Worm (Caenorhabditis elegans) whole organism, late embryonic: ENCODE measurements around the gene C34D10.5.

Experiments used
- Y22D7AL.16 ChIP-seq: sonication (generic microtip); optimal IDR thresholded peaks from 2 replicates; lab custom pipeline; 2016; ENCODE audit warnings: missing genetic modification characterization, missing compliant biosample characterization
- ceh-14 ChIP-seq: sonication (generic microtip); optimal IDR thresholded peaks from 2 replicates; lab custom pipeline; 2016; ENCODE audit warnings: missing genotype, missing genetic modification characterization, missing compliant biosample characterization
- ceh-31 ChIP-seq: sonication (generic microtip); optimal IDR thresholded peaks from 2 replicates; lab custom pipeline; 2016; ENCODE audit warnings: missing genetic modification characterization, missing compliant biosample characterization
- elt-2 ChIP-seq: sonication (generic microtip); optimal IDR thresholded peaks from 2 replicates; lab custom pipeline; 2016; ENCODE audit warnings: missing genetic modification reagents, missing genetic modification characterization, missing compliant biosample characterization
- mec-3 ChIP-seq: sonication (generic microtip); optimal IDR thresholded peaks from 2 replicates; lab custom pipeline; 2016; ENCODE audit warnings: borderline replicate concordance, missing genetic modification characterization, missing compliant biosample characterization
- unc-42 ChIP-seq: sonication (generic microtip); optimal IDR thresholded peaks from 2 replicates; lab custom pipeline; 2016; ENCODE audit warnings: missing genotype, missing genetic modification characterization, missing compliant biosample characterization

ce11 chrX:8037365-8037764, 19.5 kb downstream of the C34D10.5 start:
- TF ChIP-seq ceh-14 (tag; lab: Kevin White, UChicago) (no peak), elt-2 (no peak), unc-42 (no peak), Y22D7AL.16 (tag; lab: Kevin White, UChicago) (no peak), ceh-31 (no peak), mec-3 (tag; lab: Kevin White, UChicago) (no peak)
